Worm (Caenorhabditis elegans): Measurements from ENCODE around the gene bbs-5.

ce11 chrIII:10244013-10244412 lies 17.6 kb downstream of the bbs-5 start:
- TF ChIP-seq pros-1 (tag; optimal IDR thresholded peaks at IDR 0.05), result no peak
- TF ChIP-seq fkh-10 (GFP tag; optimal IDR thresholded peaks at IDR 0.05), result no peak
- no peak for TF ChIP-seq nfya-1 (tag; optimal IDR thresholded peaks at IDR 0.05)
- no peak for TF ChIP-seq ama-1 (optimal IDR thresholded peaks at IDR 0.05)
- TF ChIP-seq gmeb-2 (tag; optimal IDR thresholded peaks at IDR 0.05), result no peak
